Worm (Caenorhabditis elegans): Measurements from ENCODE around the gene srt-45.

- TF ChIP-seq ceh-13 (GFP tag; optimal IDR thresholded peaks at IDR 0.05) (no peak), F13C5.2 (tag; optimal IDR thresholded peaks at IDR 0.05) (no peak)
These were observed 42.9 kb upstream of the srt-45 start, which contains the start of gene W04E12.2 for ce11 chrV:19741034-19741433.
